Worm (Caenorhabditis elegans) whole organism, mixed stage, embryonic: ENCODE measurements around the gene srg-46.

Source experiments
- ces-1 ChIP-seq: fragments of 150-350 bp; optimal IDR thresholded peaks from 2 replicates; lab custom pipeline; 2014; ENCODE audit warnings: missing biosample characterization, missing genetic modification reagents, missing genetic modification characterization
- elt-3 ChIP-seq: fragments of 150-350 bp; optimal IDR thresholded peaks from 2 replicates; lab custom pipeline; 2014; ENCODE audit warnings: missing biosample characterization, missing genetic modification characterization
- lin-13 ChIP-seq: fragments of 150-350 bp; optimal IDR thresholded peaks from 2 replicates; lab custom pipeline; 2014; ENCODE audit warnings: missing biosample characterization, missing genetic modification characterization
- mls-2 ChIP-seq: sonication (generic microtip); optimal IDR thresholded peaks from 2 replicates; lab custom pipeline; 2016; ENCODE audit warnings: mild to moderate bottlenecking, missing genetic modification characterization, moderate library complexity, missing compliant biosample characterization
- pha-4 ChIP-seq: fragments of 150-350 bp; optimal IDR thresholded peaks from 2 replicates; lab custom pipeline; 2018; ENCODE audit warnings: missing biosample characterization, missing genetic modification reagents, missing genetic modification characterization
- tbx-8 ChIP-seq: fragments of 200-800 bp; sonication (Bioruptor generic); optimal IDR thresholded peaks from 2 replicates; lab custom pipeline; 2018; ENCODE audit warnings: mild to moderate bottlenecking, missing genetic modification characterization, moderate library complexity, missing compliant biosample characterization
- unc-39 ChIP-seq: fragments of 150-350 bp; optimal IDR thresholded peaks from 2 replicates; lab custom pipeline; 2014; ENCODE audit warnings: missing biosample characterization, missing genetic modification characterization
- unc-62 ChIP-seq: fragments of 150-350 bp; optimal IDR thresholded peaks from 2 replicates; lab custom pipeline; 2014; ENCODE audit warnings: missing biosample characterization, missing genetic modification reagents, missing genetic modification characterization
- ztf-11 ChIP-seq: fragments of 150-350 bp; optimal IDR thresholded peaks from 2 replicates; lab custom pipeline; 2014; ENCODE audit warnings: missing biosample characterization, missing genetic modification characterization

DNA sequence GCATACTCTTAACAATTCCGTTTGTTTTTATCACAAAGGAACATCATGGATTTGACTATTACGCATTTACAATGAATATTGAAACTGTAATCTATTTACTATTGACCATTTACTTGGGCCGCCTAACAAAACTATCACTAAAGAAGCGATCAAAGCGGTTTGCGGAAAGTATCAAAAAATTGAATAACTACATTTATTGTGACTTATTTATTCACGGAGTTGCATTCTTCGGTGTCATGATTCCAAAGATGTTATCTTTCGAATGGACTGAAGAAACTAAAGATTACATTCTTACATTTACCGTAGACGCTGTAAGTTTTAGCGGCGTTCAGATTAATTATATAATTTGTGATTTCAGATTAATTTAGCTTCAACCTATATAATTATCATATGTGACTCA, 712 bp downstream of the srg-46 start:
- TF ChIP-seq tbx-8 (no peak), elt-3 (tag; lab: Kevin White, UChicago) (no peak), ztf-11 (tag; lab: Kevin White, UChicago) (no peak), mls-2 (tag; lab: Kevin White, UChicago) (no peak), ces-1 (GFP tag; lab: Kevin White, UChicago) (no peak), pha-4 (tag; lab: Kevin White, UChicago) (no peak), unc-62 (GFP tag; lab: Kevin White, UChicago) (no peak), lin-13 (tag; lab: Kevin White, UChicago) (no peak), unc-39 (no peak)
